Fruit fly (Drosophila melanogaster) whole organism, pupa: ENCODE data around the gene cv-c.

ENCODE experiments used
- CG10348 ChIP-seq: fragments of 200-800 bp; sonication (Bioruptor generic); IDR thresholded peaks from 2 replicates; pipeline ENCODE4 v1.3.6; 2022; ENCODE audit warnings: missing biosample characterization, missing genetic modification characterization
- CG12605 ChIP-seq: fragments of 200-800 bp; sonication (Bioruptor generic); IDR thresholded peaks from 2 replicates; pipeline ENCODE4 v1.3.6; 2022; ENCODE audit warnings: missing biosample characterization, missing genetic modification characterization
- CG13204 ChIP-seq: fragments of 200-800 bp; sonication (Bioruptor generic); optimal IDR thresholded peaks from 2 replicates; lab custom pipeline; 2018; ENCODE audit warnings: missing biosample characterization, mild to moderate bottlenecking, missing genetic modification characterization, moderate library complexity
- CG14655 ChIP-seq: fragments of 200-800 bp; sonication (Bioruptor generic); optimal IDR thresholded peaks from 3 replicates; lab custom pipeline; 2017; ENCODE audit warnings: mild to moderate bottlenecking, missing biosample characterization, missing genetic modification reagents, missing genetic modification characterization
- CG15710 ChIP-seq: fragments of 200-800 bp; sonication (Bioruptor generic); optimal IDR thresholded peaks from 2 replicates; lab custom pipeline; 2018; ENCODE audit warnings: missing biosample characterization, mild to moderate bottlenecking, missing genetic modification characterization, moderate library complexity
- CG17806 ChIP-seq: fragments of 200-800 bp; sonication (Bioruptor generic); optimal IDR thresholded peaks from 2 replicates; lab custom pipeline; 2018; ENCODE audit warnings: missing biosample characterization, mild to moderate bottlenecking, missing genetic modification characterization, moderate library complexity
- CG32121 ChIP-seq: fragments of 200-800 bp; sonication (Bioruptor generic); IDR thresholded peaks from 2 replicates; pipeline ENCODE4 v1.3.6; 2022; ENCODE audit warnings: missing biosample characterization, missing genetic modification characterization
- CG34367 ChIP-seq: fragments of 200-800 bp; sonication (Bioruptor generic); optimal IDR thresholded peaks from 2 replicates; lab custom pipeline; 2018; ENCODE audit warnings: missing biosample characterization, mild to moderate bottlenecking, missing genetic modification characterization
- CG4496 ChIP-seq: fragments of 200-800 bp; sonication (Bioruptor generic); IDR thresholded peaks from 3 replicates; pipeline ENCODE4 v1.3.6; 2022; ENCODE audit warnings: missing biosample characterization, missing genetic modification characterization
- CG8159 ChIP-seq: fragments of 200-800 bp; sonication (Bioruptor generic); optimal IDR thresholded peaks from 3 replicates; lab custom pipeline; 2018; ENCODE audit warnings: missing biosample characterization, mild to moderate bottlenecking, missing genetic modification characterization, moderate library complexity
- CG8301 ChIP-seq: fragments of 200-800 bp; sonication (Bioruptor generic); optimal IDR thresholded peaks from 2 replicates; lab custom pipeline; 2018; ENCODE audit warnings: missing biosample characterization, mild to moderate bottlenecking, missing genetic modification characterization
- CG9948 ChIP-seq: fragments of 200-800 bp; sonication (Bioruptor generic); optimal IDR thresholded peaks from 2 replicates; lab custom pipeline; 2018; ENCODE audit warnings: missing biosample characterization, mild to moderate bottlenecking, missing genetic modification characterization, moderate library complexity
- D1 ChIP-seq: fragments of 200-800 bp; sonication (Bioruptor generic); optimal IDR thresholded peaks from 2 replicates; lab custom pipeline; 2018; ENCODE audit warnings: missing biosample characterization, mild to moderate bottlenecking, missing genetic modification characterization, moderate library complexity
- EcR ChIP-seq: fragments of 200-800 bp; sonication (Bioruptor generic); optimal IDR thresholded peaks from 3 replicates; lab custom pipeline; 2019; ENCODE audit warnings: missing biosample characterization, missing genetic modification characterization, mild to moderate bottlenecking, moderate library complexity, missing genetic modification reagents
- Ets98B ChIP-seq: fragments of 200-800 bp; sonication (Bioruptor generic); IDR thresholded peaks from 2 replicates; pipeline ENCODE4 v1.3.6; 2022; ENCODE audit warnings: missing biosample characterization, missing genetic modification characterization
- Pif1A ChIP-seq: fragments of 200-800 bp; sonication (Bioruptor generic); optimal IDR thresholded peaks from 3 replicates; lab custom pipeline; 2016; ENCODE audit warnings: missing biosample characterization, missing genetic modification characterization
- Pif1B ChIP-seq: fragments of 200-800 bp; sonication (Bioruptor generic); optimal IDR thresholded peaks from 3 replicates; lab custom pipeline; 2016; ENCODE audit warnings: missing biosample characterization, missing genetic modification characterization
- Snoo ChIP-seq: fragments of 200-800 bp; sonication (Bioruptor generic); optimal IDR thresholded peaks from 3 replicates; lab custom pipeline; 2017; ENCODE audit warnings: missing biosample characterization, mild to moderate bottlenecking, missing genetic modification characterization, inconsistent platforms
- fd96Ca ChIP-seq: fragments of 200-800 bp; sonication (Bioruptor generic); IDR thresholded peaks from 3 replicates; pipeline ENCODE4 v1.3.6; 2022; ENCODE audit warnings: missing biosample characterization, missing genetic modification characterization
- gl ChIP-seq: fragments of 200-800 bp; sonication (Bioruptor generic); optimal IDR thresholded peaks from 2 replicates; lab custom pipeline; 2018; ENCODE audit warnings: missing biosample characterization, mild to moderate bottlenecking, missing genetic modification characterization
- rn ChIP-seq: fragments of 200-800 bp; sonication (Bioruptor generic); IDR thresholded peaks from 2 replicates; pipeline ENCODE4 v1.3.6; 2022; ENCODE audit warnings: missing biosample characterization, missing genetic modification characterization

cv-c gene

dm6 chr3R:14424777-14425176 is 56.7 kb downstream of the cv-c start:
- TF ChIP-seq EcR (GFP tag; lab: Kevin White, UChicago), result no peak
- no peak for TF ChIP-seq gl (tag; lab: Kevin White, UChicago)
- TF ChIP-seq CG34367 (tag; lab: Kevin White, UChicago), result no peak
- TF ChIP-seq CG17806 (tag; lab: Kevin White, UChicago), result no peak
- peak; percentile 60 for TF ChIP-seq Ets98B (GFP tag; lab: Robert Waterston, UW)
- TF ChIP-seq CG13204 (GFP tag; lab: Kevin White, UChicago), result no peak
- no peak for TF ChIP-seq Pif1A (GFP tag; lab: Kevin White, UChicago)
- TF ChIP-seq CG9948 (tag; lab: Kevin White, UChicago), result no peak
- TF ChIP-seq CG10348 (GFP tag; lab: Robert Waterston, UW), result no peak
- TF ChIP-seq CG8301, result peak; percentile 54
- no peak for TF ChIP-seq fd96Ca
- TF ChIP-seq CG12605 (GFP tag; lab: Robert Waterston, UW), result peak; percentile 39; the same call in 1 of the 2 replicates
- no peak for TF ChIP-seq CG15710 (tag; lab: Kevin White, UChicago)
- peak; percentile 69 for TF ChIP-seq CG32121 (GFP tag; lab: Robert Waterston, UW)
- TF ChIP-seq rn (GFP tag; lab: Robert Waterston, UW), result 0 out of 2 replicates have a peak, but pooled peaks have one; percentile 2
- TF ChIP-seq D1 (tag; lab: Kevin White, UChicago), result no peak
- peak; percentile 73 for TF ChIP-seq CG4496
- TF ChIP-seq CG14655 (GFP tag; lab: Kevin White, UChicago), result peak; percentile 3
- TF ChIP-seq Snoo, result no peak
- no peak for TF ChIP-seq Pif1B (GFP tag; lab: Kevin White, UChicago)

- TF ChIP-seq CG34367 (tag; lab: Kevin White, UChicago), result peak; percentile 49
- TF ChIP-seq EcR (GFP tag; lab: Kevin White, UChicago), result peak; percentile 41
- peak; percentile 37 for TF ChIP-seq Pif1B (GFP tag; lab: Kevin White, UChicago)
- peak; percentile 69 for TF ChIP-seq CG9948 (tag; lab: Kevin White, UChicago)
- peak; percentile 74 for TF ChIP-seq CG15710 (tag; lab: Kevin White, UChicago)
- TF ChIP-seq CG8159, result peak; percentile 86
- TF ChIP-seq CG14655 (GFP tag; lab: Kevin White, UChicago), result peak; percentile 43
- TF ChIP-seq rn (GFP tag; lab: Robert Waterston, UW), result no peak
- no peak for TF ChIP-seq CG10348 (GFP tag; lab: Robert Waterston, UW)
- TF ChIP-seq Snoo, result no peak
- peak; percentile 77 for TF ChIP-seq CG17806 (tag; lab: Kevin White, UChicago)
- peak; percentile 60 for TF ChIP-seq D1 (tag; lab: Kevin White, UChicago)
- TF ChIP-seq CG8301, result no peak
- peak; percentile 13 for TF ChIP-seq Pif1A (GFP tag; lab: Kevin White, UChicago)
Observed at dm6 chr3R:14421818-14422217, 59.7 kb downstream of the cv-c start.

dm6 chr3R:14419386-14420043 is 62.0 kb downstream of the cv-c start:
- TF ChIP-seq gl (tag; lab: Kevin White, UChicago) (no peak), Pif1B (GFP tag; lab: Kevin White, UChicago) (peak; percentile 7), D1 (tag; lab: Kevin White, UChicago) (no peak), CG8159 (no peak)

- TF ChIP-seq CG10348 (GFP tag; lab: Robert Waterston, UW) (no peak), CG17806 (tag; lab: Kevin White, UChicago) (peak; percentile 10), Snoo (no peak)
- TF ChIP-seq, all 21 proteins: peak for 1
Observed at dm6 chr3R:14418293-14418692, 63.2 kb downstream of the cv-c start, which contains the start of gene natalisin. natalisin (plus strand) TSS chr3R:14418593.

- TF ChIP-seq CG9948 (tag; lab: Kevin White, UChicago) (no peak), CG12605 (GFP tag; lab: Robert Waterston, UW) (no peak), CG17806 (tag; lab: Kevin White, UChicago) (no peak), CG10348 (GFP tag; lab: Robert Waterston, UW) (no peak), Pif1A (GFP tag; lab: Kevin White, UChicago) (no peak), Pif1B (GFP tag; lab: Kevin White, UChicago) (no peak), CG8159 (no peak), Snoo (no peak), CG32121 (GFP tag; lab: Robert Waterston, UW) (no peak), D1 (tag; lab: Kevin White, UChicago) (no peak), CG8301 (no peak), Ets98B (GFP tag; lab: Robert Waterston, UW) (no peak)
Observed at dm6 chr3R:14415679-14416078, 65.8 kb downstream of the cv-c start.

dm6 chr3R:14414900-14415299 is 66.6 kb downstream of the cv-c start:
- no peak for TF ChIP-seq CG9948 (tag; lab: Kevin White, UChicago)

dm6 chr3R:14414318-14414717 is 67.2 kb downstream of the cv-c start:
- TF ChIP-seq CG8159 (peak; percentile 42), CG34367 (tag; lab: Kevin White, UChicago) (peak; percentile 20), CG10348 (GFP tag; lab: Robert Waterston, UW) (no peak), CG4496 (no peak), CG32121 (GFP tag; lab: Robert Waterston, UW) (no peak), CG12605 (GFP tag; lab: Robert Waterston, UW) (no peak), CG17806 (tag; lab: Kevin White, UChicago) (peak; percentile 23)
